Worm (Caenorhabditis elegans) whole organism, L4 larva: ENCODE data around the gene dpf-5.

Experiments used
- ceh-82 ChIP-seq: sonication (generic microtip); optimal IDR thresholded peaks from 2 replicates; lab custom pipeline; 2017; ENCODE audit warnings: missing biosample characterization, missing genetic modification characterization
- mxl-2 ChIP-seq: fragments of 200-800 bp; sonication (Bioruptor generic); conservative IDR thresholded peaks from 2 replicates; pipeline ENCODE4 v1.3.6; 2022; ENCODE audit warnings: missing genetic modification reagents, missing genetic modification characterization, missing compliant biosample characterization
- pha-4 ChIP-seq, 2 experiments: fragments of 150-350 bp in 1 of 2; fragments of 200-800 bp in 1 of 2; sonication (Bioruptor generic) in 1 of 2; IDR thresholded peaks in 1 of 2; optimal IDR thresholded peaks in 1 of 2; 2 replicates each; pipeline versions ENCODE4 v1.3.6 to Lab custom; 2014 to 2022; ENCODE audit warnings: missing genetic modification characterization in 2 of 2, missing genetic modification reagents in 2 of 2, missing biosample characterization in 1 of 2, missing compliant biosample characterization in 1 of 2
- php-3 ChIP-seq: fragments of 200-800 bp; sonication (Bioruptor generic); IDR thresholded peaks from 2 replicates; pipeline ENCODE4 v1.3.6; 2022; ENCODE audit warnings: missing genetic modification reagents, missing genetic modification characterization, missing compliant biosample characterization
- pqm-1 ChIP-seq: sonication (generic microtip); optimal IDR thresholded peaks from 2 replicates; lab custom pipeline; 2017; ENCODE audit warnings: missing biosample characterization, missing genetic modification characterization

DNA sequence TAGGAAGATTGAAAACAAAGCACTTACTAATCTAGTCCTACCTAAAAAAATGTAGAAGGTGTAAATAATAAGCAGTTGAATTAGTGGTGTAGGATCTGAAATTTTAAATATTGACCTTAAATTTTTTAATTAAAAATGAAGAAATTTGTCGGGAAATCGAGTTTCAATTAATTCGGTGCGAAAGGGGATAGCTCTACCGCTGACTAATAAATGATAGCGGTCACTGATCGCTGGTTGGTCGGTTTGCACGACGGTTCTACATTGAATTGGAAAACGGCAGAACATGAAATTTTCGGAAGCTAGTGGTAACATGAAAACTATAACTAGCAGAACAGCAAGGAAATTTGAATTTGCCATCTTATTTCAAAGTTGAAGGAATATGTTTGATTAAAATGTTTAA, 26.3 kb downstream of the dpf-5 start, which contains the start of gene set-15:
- no peak for TF ChIP-seq php-3
- TF ChIP-seq ceh-82: no peak
- TF ChIP-seq pha-4 (GFP tag; IDR thresholded peaks at IDR 0.05; lab: Robert Waterston, UW): no peak
- no peak for TF ChIP-seq pha-4 (tag; optimal IDR thresholded peaks at IDR 0.05; lab: Kevin White, UChicago)
- TF ChIP-seq pqm-1 (tag; lab: Kevin White, UChicago): no peak
- TF ChIP-seq mxl-2 (GFP tag; lab: Robert Waterston, UW): no peak
